Worm (Caenorhabditis elegans): ENCODE data around the gene T26C12.3.

T26C12.3 gene

DNA sequence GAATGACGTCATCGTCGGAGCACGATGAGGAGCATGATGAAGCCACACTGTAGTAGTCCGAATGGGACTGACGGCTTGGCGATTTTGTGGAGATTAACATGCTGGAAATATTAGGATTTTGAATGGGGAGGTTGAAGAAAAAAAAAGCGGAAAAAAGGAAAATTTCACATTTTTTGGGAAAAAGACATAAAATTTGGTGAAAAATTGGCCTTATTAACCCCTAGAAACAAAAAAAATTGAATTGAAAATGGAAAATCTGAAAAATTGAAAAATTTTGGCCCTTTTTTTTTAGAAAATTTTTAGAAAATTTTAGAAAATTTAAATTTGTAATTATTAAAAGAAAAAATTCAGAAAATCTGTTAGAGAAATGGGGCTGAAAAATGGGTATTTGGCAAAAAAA is at the start of gene T26C12.3:
Gene T26C12.3, minus strand, starts transcription at position 101 of the 400 bp plus-strand sequence.
- TF ChIP-seq lin-13 (GFP tag; optimal IDR thresholded peaks at IDR 0.05) (no peak), nhr-85 (tag) (no peak), nhr-20 (tag; optimal IDR thresholded peaks at IDR 0.05) (no peak), fkh-4 (tag; optimal IDR thresholded peaks at IDR 0.05; ENCODE audit: borderline replicate concordance) (no peak), lin-14 (GFP tag; optimal IDR thresholded peaks at IDR 0.05) (no peak), nhr-77 (tag; optimal IDR thresholded peaks at IDR 0.05) (no peak), ceh-82 (tag; optimal IDR thresholded peaks at IDR 0.05) (no peak), snu-23 (GFP tag; optimal IDR thresholded peaks at IDR 0.05) (no peak), mdl-1 (tag; optimal IDR thresholded peaks at IDR 0.05) (no peak), lir-3 (tag; optimal IDR thresholded peaks at IDR 0.05; ENCODE audit: poor library complexity) (no peak), unc-62 (GFP tag; optimal IDR thresholded peaks at IDR 0.05) (no peak), lin-39 (tag; optimal IDR thresholded peaks at IDR 0.05) (no peak), skn-1 (tag; optimal IDR thresholded peaks at IDR 0.05) (no peak), isw-1 (GFP tag; IDR thresholded peaks at IDR 0.05) (no peak), lin-35 (GFP tag; optimal IDR thresholded peaks at IDR 0.05) (no peak)

DNA sequence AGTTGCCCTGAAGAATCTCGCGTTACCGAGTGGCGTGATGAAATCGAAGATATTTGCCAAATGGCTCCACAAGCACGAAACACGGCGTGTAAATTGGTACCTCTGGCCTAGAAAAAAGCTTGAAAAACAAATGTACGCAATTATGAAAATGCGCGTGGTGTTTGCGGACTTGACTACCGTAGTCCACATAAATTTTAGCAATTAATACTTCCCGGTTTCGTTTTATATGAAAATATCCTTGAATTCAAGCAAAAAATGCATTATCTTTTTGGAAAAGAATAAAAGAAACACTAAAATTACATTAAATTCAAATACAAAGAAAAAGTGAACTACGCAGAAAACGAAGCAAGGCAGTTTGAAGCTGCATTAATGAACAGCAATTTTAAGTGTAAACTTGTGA is 40.9 kb upstream of the T26C12.3 start:
- TF ChIP-seq lsy-2 (tag; optimal IDR thresholded peaks at IDR 0.05) = peak in 1 of 2 experiments; percentile 56

DNA sequence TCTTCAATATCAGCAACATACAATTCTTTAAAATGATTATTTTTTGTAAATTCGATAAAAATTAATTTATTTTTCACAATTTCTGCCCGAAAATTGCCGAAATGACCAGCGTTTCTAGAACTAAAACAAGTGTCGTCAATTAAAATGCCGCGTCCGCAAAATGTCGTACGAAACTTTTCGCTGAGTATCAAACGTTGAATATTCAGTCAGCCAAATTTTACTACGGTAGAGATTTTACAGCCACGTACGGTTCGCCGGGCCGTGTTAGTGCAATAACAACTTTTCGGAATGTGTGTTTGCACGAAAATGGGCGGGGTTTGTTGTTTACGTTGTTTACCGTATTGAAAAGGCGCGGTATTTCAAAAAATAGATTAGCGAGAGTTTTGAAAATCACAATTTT is 40.1 kb upstream of the T26C12.3 start:
- TF ChIP-seq lsy-2 (tag; optimal IDR thresholded peaks at IDR 0.05) (peak; percentile 88 to 92), F16B12.6 (tag; optimal IDR thresholded peaks at IDR 0.05) (peak; percentile 70), fkh-8 (tag; optimal IDR thresholded peaks at IDR 0.05) (peak; percentile 23), swsn-7 (tag; optimal IDR thresholded peaks at IDR 0.05) (peak; percentile 61), tbx-2 (tag; optimal IDR thresholded peaks at IDR 0.05) (peak; percentile 66), xbp-1 (tag; optimal IDR thresholded peaks at IDR 0.05) (peak; percentile 63), efl-1 (optimal IDR thresholded peaks at IDR 0.05) (peak; percentile 69 to 76), efl-1 (GFP tag; optimal IDR thresholded peaks at IDR 0.05 in 1 of 2) (peak; percentile 56 to 97), mdl-1 (tag; optimal IDR thresholded peaks at IDR 0.05) (peak in 1 of 2 experiments; percentile 7), lin-14 (GFP tag; optimal IDR thresholded peaks at IDR 0.05) (peak; percentile 74), dsc-1 (tag; optimal IDR thresholded peaks at IDR 0.05) (peak; percentile 46), nhr-85 (tag) (peak; percentile 91), lin-13 (GFP tag; optimal IDR thresholded peaks at IDR 0.05) (peak; percentile 3), egl-13 (tag; optimal IDR thresholded peaks at IDR 0.05) (peak; percentile 10), ceh-8 (GFP tag; optimal IDR thresholded peaks at IDR 0.05) (peak; percentile 34), unc-86 (tag; optimal IDR thresholded peaks at IDR 0.05) (peak; percentile 33), unc-98 (GFP tag; IDR thresholded peaks at IDR 0.05) (peak; percentile 45; the same call in 1 of the 2 replicates), C04F5.9 (tag; optimal IDR thresholded peaks at IDR 0.05) (peak; percentile 59), elt-3 (tag; optimal IDR thresholded peaks at IDR 0.05) (peak in 1 of 6 experiments; percentile 8), zip-4 (GFP tag; optimal IDR thresholded peaks at IDR 0.05) (peak; percentile 28), lir-3 (tag; optimal IDR thresholded peaks at IDR 0.05; ENCODE audit: poor library complexity) (peak; percentile 58), dpl-1 (GFP tag; optimal IDR thresholded peaks at IDR 0.05) (peak; percentile 49 to 72 (median 63)), rnt-1 (tag; optimal IDR thresholded peaks at IDR 0.05) (peak; percentile 55), ztf-11 (tag; optimal IDR thresholded peaks at IDR 0.05) (peak in 1 of 2 experiments; percentile 1), isw-1 (GFP tag; IDR thresholded peaks at IDR 0.05) (peak; percentile 88), ceh-88 (GFP tag; IDR thresholded peaks at IDR 0.05) (peak; percentile 91), pax-3 (tag; optimal IDR thresholded peaks at IDR 0.05) (peak; percentile 37), lin-35 (GFP tag; optimal IDR thresholded peaks at IDR 0.05) (peak; percentile 1 to 70), nhr-47 (tag; optimal IDR thresholded peaks at IDR 0.05) (peak; percentile 84), grh-1 (GFP tag; IDR thresholded peaks at IDR 0.05) (peak; percentile 98), nhr-71 (tag; optimal IDR thresholded peaks at IDR 0.05) (peak; percentile 81), irx-1 (tag; optimal IDR thresholded peaks at IDR 0.05) (peak; percentile 53), snu-23 (GFP tag; optimal IDR thresholded peaks at IDR 0.05) (peak; percentile 69), lin-15B (tag; optimal IDR thresholded peaks at IDR 0.05) (peak; percentile 41), nhr-20 (tag; optimal IDR thresholded peaks at IDR 0.05) (peak; percentile 66), nhr-90 (tag; optimal IDR thresholded peaks at IDR 0.05; ENCODE audit: poor library complexity) (peak; percentile 78), mab-9 (GFP tag; IDR thresholded peaks at IDR 0.05) (peak; percentile 92), nhr-19 (GFP tag; conservative IDR thresholded peaks at IDR 0.05) (peak; percentile 97)
